Fruit fly (Drosophila melanogaster) whole organism, adult: ENCODE measurements around the gene tefu.
A peak's percentile ranks its signal among the peaks of the same experiment; 100 is the strongest.

Experiments used
- CG11617 ChIP-seq: fragments of 200-800 bp; sonication (Bioruptor generic); optimal IDR thresholded peaks from 2 replicates; lab custom pipeline; 2017; ENCODE audit warnings: mild to moderate bottlenecking, missing biosample characterization, missing genetic modification reagents, missing genetic modification characterization
- CG12768 ChIP-seq: fragments of 200-800 bp; sonication (Bioruptor generic); optimal IDR thresholded peaks from 2 replicates; lab custom pipeline; 2017; ENCODE audit warnings: missing biosample characterization, missing genetic modification characterization, mild to moderate bottlenecking, moderate library complexity, missing genetic modification reagents
- CG14711 ChIP-seq: fragments of 200-800 bp; sonication (Bioruptor generic); optimal IDR thresholded peaks from 2 replicates; lab custom pipeline; 2018; ENCODE audit warnings: missing biosample characterization, mild to moderate bottlenecking, missing genetic modification characterization, moderate library complexity
- CG1620 ChIP-seq: fragments of 200-800 bp; sonication (Bioruptor generic); optimal IDR thresholded peaks from 2 replicates; lab custom pipeline; 2016; ENCODE audit warnings: missing biosample characterization, missing genetic modification characterization
- CG33017 ChIP-seq: fragments of 200-800 bp; sonication (Bioruptor generic); optimal IDR thresholded peaks from 2 replicates; lab custom pipeline; 2018; ENCODE audit warnings: missing biosample characterization, mild to moderate bottlenecking, missing genetic modification characterization, moderate library complexity
- CG5204 ChIP-seq: fragments of 200-800 bp; sonication (Bioruptor generic); optimal IDR thresholded peaks from 2 replicates; lab custom pipeline; 2016; ENCODE audit warnings: missing biosample characterization, missing genetic modification characterization
- CG7045 ChIP-seq: fragments of 200-800 bp; sonication (Bioruptor generic); optimal IDR thresholded peaks from 2 replicates; lab custom pipeline; 2017; ENCODE audit warnings: missing biosample characterization, mild to moderate bottlenecking, missing genetic modification characterization
- CG7101 ChIP-seq: fragments of 200-800 bp; sonication (Bioruptor generic); optimal IDR thresholded peaks from 2 replicates; lab custom pipeline; 2018; ENCODE audit warnings: missing biosample characterization, mild to moderate bottlenecking, missing genetic modification characterization, moderate library complexity
- Clk ChIP-seq: fragments of 200-800 bp; sonication (Bioruptor generic); optimal IDR thresholded peaks from 2 replicates; lab custom pipeline; 2017; ENCODE audit warnings: missing biosample characterization, missing genetic modification characterization
- Crg-1 ChIP-seq: fragments of 200-800 bp; sonication (Bioruptor generic); optimal IDR thresholded peaks from 2 replicates; lab custom pipeline; 2016; ENCODE audit warnings: missing biosample characterization, missing genetic modification characterization
- Hr96 ChIP-seq: fragments of 200-800 bp; sonication (Bioruptor generic); optimal IDR thresholded peaks from 2 replicates; lab custom pipeline; 2016; ENCODE audit warnings: missing biosample characterization, missing genetic modification characterization
- Mnt ChIP-seq: fragments of 200-800 bp; sonication (Bioruptor generic); optimal IDR thresholded peaks from 2 replicates; lab custom pipeline; 2016; ENCODE audit warnings: missing biosample characterization, mild to moderate bottlenecking, missing genetic modification characterization
- bab1 ChIP-seq: fragments of 200-800 bp; sonication (Bioruptor generic); optimal IDR thresholded peaks from 3 replicates; lab custom pipeline; 2019; ENCODE audit warnings: missing biosample characterization, mild to moderate bottlenecking, missing genetic modification characterization, moderate library complexity
- cic ChIP-seq: fragments of 200-800 bp; sonication (Bioruptor generic); optimal IDR thresholded peaks from 2 replicates; lab custom pipeline; 2017; ENCODE audit warnings: missing biosample characterization, mild to moderate bottlenecking, missing genetic modification characterization, moderate library complexity
- cnc ChIP-seq, 2 experiments: fragments of >200 bp; optimal IDR thresholded peaks; 2 replicates each; lab custom pipeline; 2017
- kay ChIP-seq: fragments of 200-800 bp; sonication (Bioruptor generic); peaks from one replicate; lab custom pipeline; 2016; ENCODE audit warnings: missing biosample characterization, missing genetic modification characterization, borderline replicate concordance
- ovo ChIP-seq: fragments of 200-800 bp; sonication (Bioruptor generic); optimal IDR thresholded peaks from 2 replicates; lab custom pipeline; 2016; ENCODE audit warnings: missing biosample characterization, missing genetic modification characterization
- pad ChIP-seq: fragments of 200-800 bp; sonication (Bioruptor generic); optimal IDR thresholded peaks from 3 replicates; lab custom pipeline; 2017; ENCODE audit warnings: missing biosample characterization, missing genetic modification characterization, mild to moderate bottlenecking, moderate library complexity, missing genetic modification reagents
- tj ChIP-seq: fragments of 200-800 bp; sonication (Bioruptor generic); optimal IDR thresholded peaks from 3 replicates; lab custom pipeline; 2017; ENCODE audit warnings: missing biosample characterization, mild to moderate bottlenecking, missing genetic modification characterization, moderate library complexity
- toe ChIP-seq: fragments of 200-800 bp; sonication (Bioruptor generic); optimal IDR thresholded peaks from 2 replicates; lab custom pipeline; 2016; ENCODE audit warnings: missing biosample characterization, missing genetic modification characterization

Gene tefu

DNA sequence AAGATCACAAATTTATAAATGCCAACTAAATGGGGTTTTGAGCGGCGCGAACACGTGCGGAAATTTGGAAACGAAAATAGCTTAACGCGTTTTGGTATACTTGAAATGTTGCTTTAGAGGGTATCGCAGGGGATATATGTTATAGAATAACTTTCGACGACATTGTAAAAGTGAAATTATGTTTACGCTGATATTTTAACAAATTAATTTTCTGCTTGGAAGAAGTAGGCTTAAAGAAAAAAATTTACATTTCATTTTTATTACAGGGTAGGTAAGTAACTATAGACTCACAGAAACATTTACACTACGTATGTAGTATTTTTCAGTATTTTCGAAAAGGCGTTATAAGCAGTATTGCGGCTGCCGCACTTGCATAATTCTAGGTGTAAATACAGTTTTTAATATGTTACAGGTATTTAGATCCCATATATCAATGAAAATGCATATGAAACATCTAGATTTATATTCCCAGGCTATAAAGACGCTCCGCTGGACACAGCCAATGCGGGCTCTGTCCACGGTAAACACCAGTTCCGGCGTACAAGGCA, 12.6 kb downstream of the tefu start, which contains the start of the genes Art3 and mRpS10:
Art3 (minus strand) TSS at position 80 of the 548 bp plus-strand sequence.
mRpS10 (plus strand) TSS at position 337 of the 548 bp plus-strand sequence.
- TF ChIP-seq CG1620 (peak; percentile 99), pad (peak; percentile 96), ovo (peak; percentile 98), Mnt (peak; percentile 99), tj (GFP tag; lab: Kevin White, UChicago) (peak; percentile 94), CG33017 (tag; lab: Kevin White, UChicago) (peak; percentile 100), Crg-1 (GFP tag; lab: Kevin White, UChicago) (peak; percentile 99), CG5204 (GFP tag; lab: Kevin White, UChicago) (peak; percentile 100), Clk (GFP tag; lab: Kevin White, UChicago) (peak; percentile 99), Hr96 (GFP tag; lab: Kevin White, UChicago) (no peak), kay (GFP tag; lab: Kevin White, UChicago) (no peak), cnc (optimal IDR thresholded peaks at IDR 0.05; lab: Kevin White, UChicago) (no peak), CG11617 (GFP tag; lab: Kevin White, UChicago) (peak; percentile 99), CG7101 (tag; lab: Kevin White, UChicago) (peak; percentile 100), bab1 (GFP tag; lab: Kevin White, UChicago) (peak; percentile 100), cic (GFP tag; lab: Kevin White, UChicago) (peak; percentile 89), toe (GFP tag; lab: Kevin White, UChicago) (peak; percentile 100), CG7045 (GFP tag; lab: Kevin White, UChicago) (peak; percentile 100), CG14711 (tag; lab: Kevin White, UChicago) (peak; percentile 99), CG12768 (peak; percentile 100)

dm6 chr3R:15225279-15225730, 16.7 kb downstream of the tefu start, which contains the start of the genes CG31344 and Caf1-55:
TSS of gene CG31344 (minus strand) at chr3R:15225329.
TSS of gene Caf1-55 (plus strand) at chr3R:15225576.
- TF ChIP-seq CG14711 (tag; lab: Kevin White, UChicago) (peak; percentile 29), bab1 (GFP tag; lab: Kevin White, UChicago) (peak; percentile 83), kay (GFP tag; lab: Kevin White, UChicago) (no peak), Clk (GFP tag; lab: Kevin White, UChicago) (no peak), pad (no peak), CG12768 (no peak), Mnt (peak; percentile 75), toe (GFP tag; lab: Kevin White, UChicago) (no peak), Hr96 (GFP tag; lab: Kevin White, UChicago) (no peak), CG33017 (tag; lab: Kevin White, UChicago) (no peak), CG1620 (no peak), tj (GFP tag; lab: Kevin White, UChicago) (no peak), ovo (no peak), CG7045 (GFP tag; lab: Kevin White, UChicago) (no peak), CG11617 (GFP tag; lab: Kevin White, UChicago) (peak; percentile 6), cnc (optimal IDR thresholded peaks at IDR 0.05; lab: Kevin White, UChicago) (no peak), Crg-1 (GFP tag; lab: Kevin White, UChicago) (no peak), CG5204 (GFP tag; lab: Kevin White, UChicago) (no peak), cic (GFP tag; lab: Kevin White, UChicago) (peak; percentile 35), CG7101 (tag; lab: Kevin White, UChicago) (no peak)

DNA sequence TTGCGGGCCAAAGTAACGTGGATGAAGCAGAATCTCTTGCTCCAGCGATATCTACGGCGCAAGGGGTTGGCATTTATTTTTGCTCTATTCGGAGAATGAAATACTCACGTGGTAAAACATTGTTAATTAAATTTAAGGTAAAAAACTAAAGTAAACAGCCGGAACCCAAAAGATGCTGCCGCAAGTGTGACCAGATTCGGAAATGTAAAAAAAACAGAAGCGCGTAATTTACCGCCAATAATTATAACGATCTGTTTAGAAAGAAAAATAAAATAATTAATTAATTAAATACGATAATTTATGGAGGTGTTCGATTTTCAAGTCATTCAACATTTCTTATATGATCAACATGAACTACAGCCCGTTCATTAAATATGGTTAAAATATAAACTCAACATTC, 19.1 kb downstream of the tefu start, which contains the start of gene Polr2G:
Polr2G (minus strand) TSS at position 208 of the 400 bp plus-strand sequence.
- peak; percentile 30 for TF ChIP-seq bab1 (GFP tag; lab: Kevin White, UChicago)
- TF ChIP-seq tj (GFP tag; lab: Kevin White, UChicago): no peak

DNA sequence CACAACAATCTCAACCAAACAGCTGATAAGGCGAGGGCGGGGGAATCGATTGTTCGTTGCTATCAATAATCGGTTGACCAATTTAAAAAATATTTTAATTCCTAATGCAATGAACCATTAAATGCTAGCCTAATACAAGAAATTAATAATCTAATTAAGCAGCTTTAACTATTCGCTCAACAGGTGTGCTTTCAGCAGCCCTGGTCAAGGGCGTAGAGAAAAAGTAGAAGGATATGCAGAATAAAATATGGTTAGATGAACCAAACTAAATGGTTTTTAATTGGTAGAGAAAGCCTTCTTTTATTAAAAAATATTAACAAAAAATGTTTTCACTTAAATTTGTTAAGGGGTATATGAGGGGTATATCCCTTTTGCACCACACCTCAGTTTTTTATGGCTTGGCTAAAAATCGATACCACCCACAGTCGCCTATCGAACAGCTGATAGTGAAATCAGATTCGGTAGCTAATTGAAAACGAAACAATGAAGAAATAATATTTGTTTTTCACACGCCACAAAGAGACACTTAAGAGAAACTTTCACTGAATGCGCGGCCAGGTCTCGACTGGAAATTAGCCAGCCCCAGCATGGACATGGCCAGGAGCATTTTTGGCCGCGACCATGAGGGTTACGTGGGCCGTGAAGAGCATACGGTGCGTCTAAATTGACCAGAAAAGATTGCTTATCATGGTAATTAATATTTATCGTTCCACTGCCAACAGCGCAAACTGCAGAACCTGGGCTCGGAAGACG, 23.0 kb downstream of the tefu start, which contains the start of the genes SIDL and CG12241:
SIDL (minus strand) TSS at position 51 of the 753 bp plus-strand sequence.
CG12241 (plus strand) TSS at position 433 of the 753 bp plus-strand sequence.
- TF ChIP-seq Clk (GFP tag; lab: Kevin White, UChicago) (peak; percentile 87), pad (peak; percentile 83), kay (GFP tag; lab: Kevin White, UChicago) (no peak), ovo (no peak), CG5204 (GFP tag; lab: Kevin White, UChicago) (no peak), cnc (optimal IDR thresholded peaks at IDR 0.05; lab: Kevin White, UChicago) (no peak), CG14711 (tag; lab: Kevin White, UChicago) (peak; percentile 91), CG1620 (peak; percentile 83), CG11617 (GFP tag; lab: Kevin White, UChicago) (peak; percentile 87), toe (GFP tag; lab: Kevin White, UChicago) (peak; percentile 95), Mnt (peak; percentile 82), CG7045 (GFP tag; lab: Kevin White, UChicago) (peak; percentile 93), CG7101 (tag; lab: Kevin White, UChicago) (peak; percentile 89), CG33017 (tag; lab: Kevin White, UChicago) (peak; percentile 89), Crg-1 (GFP tag; lab: Kevin White, UChicago) (peak; percentile 53), bab1 (GFP tag; lab: Kevin White, UChicago) (peak; percentile 74), CG12768 (peak; percentile 96), tj (GFP tag; lab: Kevin White, UChicago) (peak; percentile 54), cic (GFP tag; lab: Kevin White, UChicago) (peak; percentile 48), Hr96 (GFP tag; lab: Kevin White, UChicago) (no peak)
